Worm (Caenorhabditis elegans) whole organism, L4 larva: ENCODE measurements around the gene nhr-100.

Experiments used
- F26F4.8 ChIP-seq: fragments of 200-800 bp; sonication (Bioruptor generic); conservative IDR thresholded peaks from 2 replicates; pipeline ENCODE4 v1.3.6; 2022; ENCODE audit warnings: missing genetic modification characterization, missing compliant biosample characterization
- F37D6.2 ChIP-seq: sonication (generic microtip); optimal IDR thresholded peaks from 2 replicates; lab custom pipeline; 2016; ENCODE audit warnings: mild to moderate bottlenecking, missing genetic modification characterization, missing compliant biosample characterization
- R02D3.7 ChIP-seq: fragments of 150-350 bp; sonication (generic microtip); optimal IDR thresholded peaks from 3 replicates; lab custom pipeline; 2014; ENCODE audit warnings: missing biosample characterization, missing genetic modification characterization
- ZK337.2 ChIP-seq: fragments of 200-800 bp; sonication (Bioruptor generic); IDR thresholded peaks from 2 replicates; pipeline ENCODE4 v1.3.6; 2022; ENCODE audit warnings: missing genetic modification reagents, missing genetic modification characterization, missing compliant biosample characterization
- aha-1 ChIP-seq: fragments of 150-350 bp; peaks from one replicate; lab custom pipeline; 2014; ENCODE audit warnings: missing biosample characterization, missing genetic modification characterization
- ama-1 ChIP-seq: fragments of 150-350 bp; optimal IDR thresholded peaks from 2 replicates; lab custom pipeline; 2014; ENCODE audit warnings: inconsistent platforms, mixed read lengths
- arid-1 ChIP-seq: fragments of 200-800 bp; sonication (Bioruptor generic); conservative IDR thresholded peaks from 2 replicates; pipeline ENCODE4 v1.3.6; 2022; ENCODE audit warnings: missing genetic modification reagents, missing genetic modification characterization, missing compliant biosample characterization
- ceh-20 ChIP-seq: fragments of 200-800 bp; sonication (Bioruptor generic); IDR thresholded peaks from 2 replicates; pipeline ENCODE4 v1.3.6; 2022; ENCODE audit warnings: missing genetic modification reagents, missing genetic modification characterization, missing compliant biosample characterization
- ceh-44 ChIP-seq: fragments of 200-800 bp; sonication (Bioruptor generic); IDR thresholded peaks from 2 replicates; pipeline ENCODE4 v1.3.6; 2022; ENCODE audit warnings: missing genetic modification reagents, missing genetic modification characterization, missing compliant biosample characterization
- ceh-62 ChIP-seq: sonication (generic microtip); optimal IDR thresholded peaks from 2 replicates; lab custom pipeline; 2017; ENCODE audit warnings: missing biosample characterization, missing genetic modification characterization
- ceh-82 ChIP-seq: sonication (generic microtip); optimal IDR thresholded peaks from 2 replicates; lab custom pipeline; 2017; ENCODE audit warnings: missing biosample characterization, missing genetic modification characterization
- cey-2 ChIP-seq: sonication (generic microtip); optimal IDR thresholded peaks from 3 replicates; lab custom pipeline; 2017; ENCODE audit warnings: missing genetic modification characterization, mild to moderate bottlenecking, missing compliant biosample characterization, antibody characterized with exemption, borderline replicate concordance; ENCODE audit not compliant: insufficient read depth
- ctbp-1 ChIP-seq: fragments of 200-800 bp; sonication (Bioruptor generic); IDR thresholded peaks from 2 replicates; pipeline ENCODE4 v1.3.6; 2022; ENCODE audit warnings: missing genetic modification reagents, missing genetic modification characterization, missing compliant biosample characterization
- daf-12 ChIP-seq: fragments of 150-350 bp; optimal IDR thresholded peaks from 2 replicates; lab custom pipeline; 2014; ENCODE audit warnings: missing biosample characterization, missing genetic modification reagents, missing genetic modification characterization
- daf-16 ChIP-seq, 3 experiments: sonication (generic microtip); optimal IDR thresholded peaks; 2 replicates each; lab custom pipeline; 2016 to 2017; ENCODE audit warnings: missing genetic modification characterization in 3 of 3, missing genetic modification reagents in 3 of 3, mild to moderate bottlenecking in 2 of 3, missing compliant biosample characterization in 2 of 3, missing biosample characterization in 1 of 3, moderate library complexity in 1 of 3
- daf-19 ChIP-seq: fragments of 200-800 bp; sonication (Bioruptor generic); conservative IDR thresholded peaks from 2 replicates; pipeline ENCODE4 v1.3.6; 2022; ENCODE audit warnings: missing genetic modification characterization, missing compliant biosample characterization
- dmd-6 ChIP-seq: fragments of 200-800 bp; sonication (Bioruptor generic); IDR thresholded peaks from 2 replicates; pipeline ENCODE4 v1.3.6; 2022; ENCODE audit warnings: missing genetic modification reagents, missing genetic modification characterization, missing compliant biosample characterization
- dmd-8 ChIP-seq: fragments of 200-800 bp; sonication (Bioruptor generic); IDR thresholded peaks from 2 replicates; pipeline ENCODE4 v1.3.6; 2022; ENCODE audit warnings: missing genetic modification characterization, missing compliant biosample characterization
- dve-1 ChIP-seq: sonication (generic microtip); optimal IDR thresholded peaks from 2 replicates; lab custom pipeline; 2017; ENCODE audit warnings: antibody characterized with exemption, mild to moderate bottlenecking, missing genetic modification characterization, missing compliant biosample characterization; ENCODE audit not compliant: insufficient read depth
- egl-43 ChIP-seq: fragments of 200-800 bp; sonication (Bioruptor generic); IDR thresholded peaks from 2 replicates; pipeline ENCODE4 v1.3.6; 2022; ENCODE audit warnings: missing genetic modification reagents, missing genetic modification characterization, missing compliant biosample characterization
- hif-1 ChIP-seq, 2 experiments: sonication (generic microtip); optimal IDR thresholded peaks; 2 replicates each; lab custom pipeline; 2016 to 2017; ENCODE audit warnings: missing compliant biosample characterization in 2 of 2, missing genetic modification characterization in 2 of 2, missing genetic modification reagents in 2 of 2, missing genotype in 2 of 2, mild to moderate bottlenecking in 1 of 2
- hlh-11 ChIP-seq: fragments of 200-800 bp; sonication (Bioruptor generic); optimal IDR thresholded peaks from 2 replicates; lab custom pipeline; 2018; ENCODE audit warnings: mild to moderate bottlenecking, missing genetic modification characterization, missing compliant biosample characterization
- hlh-30 ChIP-seq: sonication (generic microtip); optimal IDR thresholded peaks from 2 replicates; lab custom pipeline; 2017; ENCODE audit warnings: antibody characterized with exemption, mild to moderate bottlenecking, missing genetic modification characterization, missing compliant biosample characterization; ENCODE audit not compliant: insufficient read depth
- hmg-1.1 ChIP-seq: fragments of 200-800 bp; sonication (Bioruptor generic); IDR thresholded peaks from 2 replicates; pipeline ENCODE4 v1.3.6; 2022; ENCODE audit warnings: missing genetic modification reagents, missing genetic modification characterization, missing compliant biosample characterization
- lim-7 ChIP-seq: fragments of 200-800 bp; sonication (Bioruptor generic); IDR thresholded peaks from 2 replicates; pipeline ENCODE4 v1.3.6; 2022; ENCODE audit warnings: missing genetic modification characterization, missing compliant biosample characterization
- lin-1 ChIP-seq: fragments of 200-800 bp; sonication (Bioruptor generic); IDR thresholded peaks from 2 replicates; pipeline ENCODE4 v1.3.6; 2022; ENCODE audit warnings: missing genetic modification reagents, missing genetic modification characterization, missing compliant biosample characterization
- lin-29 ChIP-seq: fragments of 200-800 bp; sonication (Bioruptor generic); IDR thresholded peaks from 2 replicates; pipeline ENCODE4 v1.3.6; 2022; ENCODE audit warnings: missing genetic modification reagents, missing genetic modification characterization, missing compliant biosample characterization
- lin-38 ChIP-seq: fragments of 200-800 bp; sonication (Bioruptor generic); IDR thresholded peaks from 2 replicates; pipeline ENCODE4 v1.3.6; 2022; ENCODE audit warnings: missing genetic modification reagents, missing genetic modification characterization, missing compliant biosample characterization
- lir-3 ChIP-seq: sonication (generic microtip); optimal IDR thresholded peaks from 2 replicates; lab custom pipeline; 2016; ENCODE audit warnings: mild to moderate bottlenecking, missing genetic modification characterization, missing compliant biosample characterization
- mdt-29 ChIP-seq: fragments of 200-800 bp; sonication (Bioruptor generic); IDR thresholded peaks from 2 replicates; pipeline ENCODE4 v1.3.6; 2022; ENCODE audit warnings: missing genetic modification reagents, missing genetic modification characterization, missing compliant biosample characterization
- mep-1 ChIP-seq: fragments of 150-350 bp; sonication (generic microtip); optimal IDR thresholded peaks from 3 replicates; lab custom pipeline; 2014; ENCODE audit warnings: missing biosample characterization, missing genetic modification characterization
- nhr-10 ChIP-seq: fragments of 150-350 bp; optimal IDR thresholded peaks from 2 replicates; lab custom pipeline; 2014; ENCODE audit warnings: missing biosample characterization, missing genetic modification characterization
- nhr-237 ChIP-seq: sonication (generic microtip); optimal IDR thresholded peaks from 2 replicates; lab custom pipeline; 2017; ENCODE audit warnings: missing biosample characterization, missing genetic modification characterization
- nhr-28 ChIP-seq: fragments of 150-350 bp; optimal IDR thresholded peaks from 2 replicates; lab custom pipeline; 2014; ENCODE audit warnings: missing biosample characterization, missing genetic modification characterization
- nhr-42 ChIP-seq: fragments of 200-800 bp; sonication (Bioruptor generic); IDR thresholded peaks from 2 replicates; pipeline ENCODE4 v1.3.6; 2022; ENCODE audit warnings: missing genetic modification characterization, missing compliant biosample characterization
- nhr-77 ChIP-seq: fragments of 150-350 bp; optimal IDR thresholded peaks from 2 replicates; lab custom pipeline; 2014; ENCODE audit warnings: missing biosample characterization, missing genetic modification characterization
- pqm-1 ChIP-seq: sonication (generic microtip); optimal IDR thresholded peaks from 2 replicates; lab custom pipeline; 2017; ENCODE audit warnings: missing biosample characterization, missing genetic modification characterization
- sdz-12 ChIP-seq: fragments of 200-800 bp; sonication (Bioruptor generic); optimal IDR thresholded peaks from 2 replicates; lab custom pipeline; 2018; ENCODE audit warnings: mild to moderate bottlenecking, missing genetic modification characterization, missing compliant biosample characterization
- spr-1 ChIP-seq: sonication (generic microtip); optimal IDR thresholded peaks from 2 replicates; lab custom pipeline; 2016; ENCODE audit warnings: mild to moderate bottlenecking, missing genetic modification characterization, missing compliant biosample characterization
- spr-3 ChIP-seq: fragments of 200-800 bp; sonication (Bioruptor generic); optimal IDR thresholded peaks from 2 replicates; lab custom pipeline; 2018; ENCODE audit warnings: mild to moderate bottlenecking, missing genetic modification characterization, missing compliant biosample characterization
- unc-62 ChIP-seq, 3 experiments: fragments of 150-350 bp in 1 of 3; sonication (generic microtip); optimal IDR thresholded peaks in 2 of 3; peaks in 1 of 3; 1 replicate in 1 of 3; 2 replicates in 2 of 3; lab custom pipeline; 2014 to 2017; ENCODE audit warnings: missing biosample characterization in 3 of 3, missing genetic modification characterization in 3 of 3, missing genetic modification reagents in 3 of 3, missing genotype in 1 of 3
- zip-11 ChIP-seq: fragments of 200-800 bp; sonication (Bioruptor generic); IDR thresholded peaks from 2 replicates; pipeline ENCODE4 v1.3.6; 2022; ENCODE audit warnings: missing genetic modification characterization, missing compliant biosample characterization
- zip-2 ChIP-seq: fragments of 150-350 bp; optimal IDR thresholded peaks from 2 replicates; lab custom pipeline; 2014; ENCODE audit warnings: missing biosample characterization, missing genetic modification characterization
- ztf-11 ChIP-seq: fragments of 150-350 bp; optimal IDR thresholded peaks from 2 replicates; lab custom pipeline; 2014; ENCODE audit warnings: missing biosample characterization, missing genetic modification characterization
- ztf-7 ChIP-seq: fragments of 150-350 bp; optimal IDR thresholded peaks from 2 replicates; lab custom pipeline; 2014; ENCODE audit warnings: missing biosample characterization, missing genetic modification characterization

nhr-100 gene

ce11 chrIV:9748342-9748741 is 19.9 kb downstream of the nhr-100 start, which contains the start of gene C28D4.8:
Gene C28D4.8, minus strand, starts transcription at chrIV:9748442.
- TF ChIP-seq mep-1 (tag; lab: Kevin White, UChicago) (no peak), lin-1 (GFP tag; lab: Robert Waterston, UW) (no peak), arid-1 (GFP tag; lab: Robert Waterston, UW) (no peak)

ce11 chrIV:9755713-9756112 is 27.2 kb downstream of the nhr-100 start:
- TF ChIP-seq nhr-28 (peak; percentile 61), sdz-12 (GFP tag; lab: Kevin White, UChicago) (no peak)

- TF ChIP-seq hlh-30 (tag; lab: Kevin White, UChicago) = peak; percentile 73
- TF ChIP-seq daf-12 = no peak
- TF ChIP-seq zip-11 (GFP tag; lab: Robert Waterston, UW) = no peak
- TF ChIP-seq ZK337.2 (GFP tag; lab: Robert Waterston, UW) = no peak
- TF ChIP-seq hlh-11 (tag; lab: Kevin White, UChicago) = peak; percentile 69
- no peak for TF ChIP-seq ztf-7 (tag; lab: Kevin White, UChicago)
- TF ChIP-seq ama-1 (lab: Kevin White, UChicago) = no peak
- no peak for TF ChIP-seq arid-1 (GFP tag; lab: Robert Waterston, UW)
- TF ChIP-seq ctbp-1 (GFP tag; lab: Robert Waterston, UW) = 0 out of 2 replicates have a peak, but pooled peaks have one; percentile 44
- no peak for TF ChIP-seq zip-2
- TF ChIP-seq lir-3 (tag; lab: Kevin White, UChicago) = no peak
- TF ChIP-seq lim-7 = no peak
- peak; percentile 6 for TF ChIP-seq cey-2 (tag; lab: Kevin White, UChicago)
- no peak for TF ChIP-seq nhr-237
- TF ChIP-seq F26F4.8 (GFP tag; lab: Robert Waterston, UW) = no peak
- no peak for TF ChIP-seq ceh-20 (GFP tag; lab: Robert Waterston, UW)
- TF ChIP-seq daf-19 = no peak
- TF ChIP-seq hif-1 (tag; optimal IDR thresholded peaks at IDR 0.05; lab: Kevin White, UChicago) = no peak
- TF ChIP-seq spr-1 (tag; lab: Kevin White, UChicago) = no peak
- TF ChIP-seq F37D6.2 = no peak
- no peak for TF ChIP-seq nhr-42 (GFP tag; lab: Robert Waterston, UW)
- no peak for TF ChIP-seq daf-16 (GFP tag; optimal IDR thresholded peaks at IDR 0.05; lab: Kevin White, UChicago)
- peak; percentile 56 for TF ChIP-seq daf-16 (tag; optimal IDR thresholded peaks at IDR 0.05; lab: Kevin White, UChicago)
- no peak for TF ChIP-seq R02D3.7 (tag; lab: Kevin White, UChicago)
- peak; percentile 71 for TF ChIP-seq dmd-6
- TF ChIP-seq nhr-28 = peak; percentile 94
- no peak for TF ChIP-seq unc-62 (GFP tag; optimal IDR thresholded peaks at IDR 0.05 in 1 of 2; lab: Kevin White, UChicago)
- no peak for TF ChIP-seq unc-62 (tag; optimal IDR thresholded peaks at IDR 0.05; lab: Kevin White, UChicago)
- TF ChIP-seq ceh-44 = no peak
- no peak for TF ChIP-seq ceh-82 (tag; lab: Kevin White, UChicago)
- peak; percentile 89 for TF ChIP-seq dve-1 (tag; lab: Kevin White, UChicago)
- TF ChIP-seq aha-1 (tag; lab: Kevin White, UChicago) = no peak
- peak; percentile 48 for TF ChIP-seq nhr-77 (tag; lab: Kevin White, UChicago)
- peak; percentile 60 for TF ChIP-seq pqm-1
- no peak for TF ChIP-seq spr-3
- TF ChIP-seq lin-29 (GFP tag; lab: Robert Waterston, UW) = no peak
- no peak for TF ChIP-seq ceh-62
- 0 out of 2 replicates have a peak, but pooled peaks have one; percentile 15 for TF ChIP-seq hmg-1.1 (GFP tag; lab: Robert Waterston, UW)
- no peak for TF ChIP-seq lin-38 (GFP tag; lab: Robert Waterston, UW)
- TF ChIP-seq mdt-29 (GFP tag; lab: Robert Waterston, UW) = no peak
- no peak for TF ChIP-seq ztf-11 (tag; lab: Kevin White, UChicago)
- no peak for TF ChIP-seq dmd-8
- peak; percentile 10 for TF ChIP-seq nhr-10
- no peak for TF ChIP-seq egl-43 (GFP tag; lab: Robert Waterston, UW)
These were observed 28.4 kb downstream of the nhr-100 start for ce11 chrIV:9756647-9757424.
